Worm (Caenorhabditis elegans) whole organism, mixed stage, embryonic: Measurements from ENCODE around the gene F40G12.11.

ENCODE experiments used
- lsy-2 ChIP-seq: fragments of 150-350 bp; optimal IDR thresholded peaks from 2 replicates; lab custom pipeline; 2014; ENCODE audit warnings: missing biosample characterization, missing genetic modification characterization
- nhr-237 ChIP-seq: fragments of 150-350 bp; optimal IDR thresholded peaks from 2 replicates; lab custom pipeline; 2014; ENCODE audit warnings: missing biosample characterization, missing genetic modification characterization
- nhr-76 ChIP-seq: sonication (generic microtip); optimal IDR thresholded peaks from 2 replicates; lab custom pipeline; 2017; ENCODE audit warnings: missing biosample characterization, missing genetic modification characterization
- ztf-11 ChIP-seq: fragments of 150-350 bp; optimal IDR thresholded peaks from 2 replicates; lab custom pipeline; 2014; ENCODE audit warnings: missing biosample characterization, missing genetic modification characterization

DNA sequence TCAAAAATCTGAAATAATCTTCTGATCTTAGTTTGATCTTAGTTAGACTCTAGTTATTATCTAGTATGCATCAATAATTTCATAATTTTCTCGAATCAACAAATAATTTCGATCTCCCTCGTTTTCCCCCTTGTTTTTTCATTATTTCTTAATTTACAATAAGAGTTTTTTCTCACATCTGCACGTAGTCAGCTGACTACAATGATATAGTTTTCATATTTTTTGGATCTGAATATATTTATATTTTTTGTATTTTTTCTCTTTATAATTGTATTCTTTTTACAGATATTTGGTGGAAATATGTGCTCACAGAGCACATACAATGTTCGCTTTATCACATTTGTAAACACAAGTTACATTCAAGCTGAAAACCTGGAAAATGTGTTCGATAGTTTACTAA, 42.1 kb upstream of the F40G12.11 start, which contains the start of gene sre-7:
- no peak for TF ChIP-seq nhr-237 (tag; lab: Kevin White, UChicago)
- TF ChIP-seq ztf-11: no peak
- TF ChIP-seq lsy-2 (tag; lab: Kevin White, UChicago): no peak
- TF ChIP-seq nhr-76 (tag; lab: Kevin White, UChicago): no peak
